Fruit fly (Drosophila melanogaster): ENCODE results near the gene Grip.

Grip gene

dm6 chrX:6003830-6004229 lies 37.8 kb downstream of the Grip start (continued):
- TF ChIP-seq oc (tag; optimal IDR thresholded peaks at IDR 0.05) (no peak), toy (GFP tag; IDR thresholded peaks at IDR 0.05) (no peak), CG3995 (GFP tag; optimal IDR thresholded peaks at IDR 0.05) (no peak), Dll (GFP tag; IDR thresholded peaks at IDR 0.05; ENCODE audit: partially characterized antibody) (no peak), ab (GFP tag; optimal IDR thresholded peaks at IDR 0.05) (no peak), gcm2 (GFP tag; optimal IDR thresholded peaks at IDR 0.05) (no peak), pros (GFP tag; optimal IDR thresholded peaks at IDR 0.05) (no peak), CG32772 (GFP tag; IDR thresholded peaks at IDR 0.05) (no peak), psq (GFP tag; optimal IDR thresholded peaks at IDR 0.05) (no peak), CG9609 (GFP tag; optimal IDR thresholded peaks at IDR 0.05) (no peak), danr (GFP tag; IDR thresholded peaks at IDR 0.05) (no peak), CG15696 (tag; optimal IDR thresholded peaks at IDR 0.05) (peak; percentile 6), zfh2 (GFP tag; optimal IDR thresholded peaks at IDR 0.05) (no peak), zf30C (GFP tag; optimal IDR thresholded peaks at IDR 0.05) (peak; percentile 2), Med (GFP tag) (peak; percentile 31), D (optimal IDR thresholded peaks at IDR 0.05) (no peak), D (GFP tag; optimal IDR thresholded peaks at IDR 0.05) (no peak), CG33557 (GFP tag; optimal IDR thresholded peaks at IDR 0.05) (no peak), HmgZ (tag; optimal IDR thresholded peaks at IDR 0.05) (no peak), B-H1 (GFP tag; IDR thresholded peaks at IDR 0.05) (no peak), CG33213 (GFP tag; optimal IDR thresholded peaks at IDR 0.05) (no peak), dpn (GFP tag; optimal IDR thresholded peaks at IDR 0.05) (no peak), salm (tag; optimal IDR thresholded peaks at IDR 0.05) (no peak), disco-r (GFP tag; optimal IDR thresholded peaks at IDR 0.05) (no peak), tx (GFP tag; optimal IDR thresholded peaks at IDR 0.05) (no peak), CG17568 (GFP tag; optimal IDR thresholded peaks at IDR 0.05) (no peak), CG13894 (tag; optimal IDR thresholded peaks at IDR 0.05) (no peak), HLH54F (GFP tag; optimal IDR thresholded peaks at IDR 0.05) (no peak), Abd-B (GFP tag; optimal IDR thresholded peaks at IDR 0.05) (no peak), seq (GFP tag; IDR thresholded peaks at IDR 0.05) (no peak), CG11695 (GFP tag; IDR thresholded peaks at IDR 0.05) (no peak), zfh1 (GFP tag; IDR thresholded peaks at IDR 0.05) (no peak), Ada2b (GFP tag; IDR thresholded peaks at IDR 0.05) (no peak), crp (GFP tag; optimal IDR thresholded peaks at IDR 0.05) (no peak), Hey (tag; optimal IDR thresholded peaks at IDR 0.05) (no peak), ranshi (GFP tag; IDR thresholded peaks at IDR 0.05) (no peak), chm (GFP tag; IDR thresholded peaks at IDR 0.05) (no peak), CG7928 (GFP tag; optimal IDR thresholded peaks at IDR 0.05) (no peak), crol (GFP tag; IDR thresholded peaks at IDR 0.05) (no peak), dati (GFP tag; IDR thresholded peaks at IDR 0.05) (no peak), CG1233 (GFP tag; optimal IDR thresholded peaks at IDR 0.05) (no peak), stwl (tag; optimal IDR thresholded peaks at IDR 0.05) (no peak), kah (GFP tag; optimal IDR thresholded peaks at IDR 0.05) (no peak), C15 (GFP tag; IDR thresholded peaks at IDR 0.05) (no peak), lbe (GFP tag; optimal IDR thresholded peaks at IDR 0.05) (no peak), chif (GFP tag; optimal IDR thresholded peaks at IDR 0.05) (no peak), CG1024 (GFP tag; IDR thresholded peaks at IDR 0.05) (no peak), CG30020 (tag; optimal IDR thresholded peaks at IDR 0.05) (no peak), jing (GFP tag; optimal IDR thresholded peaks at IDR 0.05) (no peak), Poxn (GFP tag; IDR thresholded peaks at IDR 0.05) (no peak), Rx (GFP tag; IDR thresholded peaks at IDR 0.05) (no peak), Meics (GFP tag; optimal IDR thresholded peaks at IDR 0.05) (no peak), CG8765 (GFP tag; IDR thresholded peaks at IDR 0.05) (no peak), sob (GFP tag; IDR thresholded peaks at IDR 0.05) (no peak)
